Worm (Caenorhabditis elegans): ENCODE data around the gene tag-120.

DNA sequence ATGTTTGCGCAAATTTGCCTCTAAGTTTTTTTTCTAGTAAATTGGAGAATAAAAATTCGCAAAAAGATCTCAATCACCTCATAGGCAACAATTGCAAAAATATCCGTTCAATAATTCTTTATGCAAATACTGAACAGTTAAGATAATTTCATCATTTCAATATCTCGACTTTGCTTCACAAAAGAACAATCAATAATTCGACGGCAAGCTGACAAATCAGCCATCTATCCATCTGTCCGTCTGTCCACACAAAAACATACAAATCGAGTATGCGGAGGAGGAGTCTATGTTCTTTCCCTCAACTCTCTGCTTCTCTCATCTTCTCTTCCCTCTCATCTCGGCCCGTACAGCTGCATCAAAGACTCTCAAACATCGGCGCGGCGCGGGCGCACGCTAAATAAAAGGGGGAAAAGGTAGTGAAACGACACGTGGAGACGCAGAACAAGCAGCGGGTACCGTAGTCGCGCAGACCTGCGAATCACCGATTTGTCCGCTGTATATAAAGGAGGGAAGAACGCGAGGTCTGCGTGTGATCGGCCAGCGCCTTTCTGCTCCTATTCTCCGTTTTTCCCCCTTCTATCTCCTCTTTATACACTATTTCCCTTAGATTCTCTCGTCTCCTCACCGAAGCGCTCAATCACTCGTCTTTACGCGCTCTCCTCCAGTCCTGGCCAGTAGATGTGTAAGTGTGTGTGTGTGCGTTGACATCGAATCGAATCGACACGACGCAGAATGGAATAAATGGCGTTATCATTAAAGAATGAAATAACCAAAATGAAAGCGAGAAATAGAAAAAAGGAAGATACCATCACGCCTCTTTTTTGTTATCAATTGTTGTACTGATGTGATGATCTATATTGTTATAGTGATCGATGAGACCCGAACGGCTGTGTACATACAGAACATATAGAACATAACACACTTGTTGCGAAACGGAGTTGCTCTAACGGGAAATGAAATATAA, 21.4 kb upstream of the tag-120 start:
- TF ChIP-seq ref-1 (GFP tag; conservative IDR thresholded peaks at IDR 0.05) (0 out of 2 replicates have a peak, but pooled peaks have one; percentile 27), ztf-23 (GFP tag; IDR thresholded peaks at IDR 0.05) (peak; percentile 73; the same call in 1 of the 2 replicates), cog-1 (tag; optimal IDR thresholded peaks at IDR 0.05) (peak; percentile 97), tab-1 (GFP tag; IDR thresholded peaks at IDR 0.05) (no peak; the same call in 1 of the 2 replicates), klf-2 (GFP tag; conservative IDR thresholded peaks at IDR 0.05) (no peak)
